Worm (Caenorhabditis elegans): ENCODE results near the gene B0250.8.
A peak's percentile ranks its signal among the peaks of the same experiment; 100 is the strongest.

Gene B0250.8

ce11 chrV:20455637-20456036 lies 14.6 kb downstream of the B0250.8 start (continued):
- TF ChIP-seq nhr-20 (tag; optimal IDR thresholded peaks at IDR 0.05) (peak; percentile 16), efl-1 (optimal IDR thresholded peaks at IDR 0.05) (peak in 1 of 2 experiments; percentile 23), efl-1 (GFP tag; optimal IDR thresholded peaks at IDR 0.05 in 1 of 2) (peak in 1 of 2 experiments; percentile 73), skn-1 (tag; optimal IDR thresholded peaks at IDR 0.05) (no peak), C34B4.2 (tag; optimal IDR thresholded peaks at IDR 0.05) (no peak), rnt-1 (tag; optimal IDR thresholded peaks at IDR 0.05) (peak; percentile 92), fkh-8 (tag; optimal IDR thresholded peaks at IDR 0.05) (no peak), lin-35 (GFP tag; optimal IDR thresholded peaks at IDR 0.05) (peak in 1 of 2 experiments; percentile 10), pax-3 (tag; optimal IDR thresholded peaks at IDR 0.05) (no peak), ceh-82 (tag; optimal IDR thresholded peaks at IDR 0.05) (peak in 2 of 3 experiments; percentile 16 to 18), lin-15B (tag; optimal IDR thresholded peaks at IDR 0.05) (no peak), dpl-1 (GFP tag; optimal IDR thresholded peaks at IDR 0.05) (no peak), lin-39 (tag; optimal IDR thresholded peaks at IDR 0.05) (peak; percentile 13), lir-3 (tag; optimal IDR thresholded peaks at IDR 0.05; ENCODE audit: poor library complexity) (no peak), mef-2 (tag; optimal IDR thresholded peaks at IDR 0.05) (no peak), isw-1 (GFP tag; IDR thresholded peaks at IDR 0.05) (no peak), swsn-7 (tag; optimal IDR thresholded peaks at IDR 0.05) (peak; percentile 59), snpc-4 (tag; optimal IDR thresholded peaks at IDR 0.05) (peak; percentile 98), efl-3 (GFP tag; optimal IDR thresholded peaks at IDR 0.05) (no peak), mdl-1 (tag; optimal IDR thresholded peaks at IDR 0.05) (peak in 1 of 2 experiments; percentile 20), egl-27 (tag; optimal IDR thresholded peaks at IDR 0.05) (no peak), ama-1 (optimal IDR thresholded peaks at IDR 0.05) (no peak), xbp-1 (tag; optimal IDR thresholded peaks at IDR 0.05) (peak; percentile 13)

ce11 chrV:20453811-20454210 lies 16.5 kb downstream of the B0250.8 start, which contains the start of gene srd-70:
Gene srd-70, plus strand, starts transcription at chrV:20454111.
- TF ChIP-seq ceh-8 (GFP tag; optimal IDR thresholded peaks at IDR 0.05) (peak; percentile 29), nhr-71 (tag; optimal IDR thresholded peaks at IDR 0.05) (peak; percentile 7), unc-98 (GFP tag; IDR thresholded peaks at IDR 0.05) (no peak), efl-3 (GFP tag; optimal IDR thresholded peaks at IDR 0.05) (no peak), nhr-20 (tag; optimal IDR thresholded peaks at IDR 0.05) (no peak)

- no peak for TF ChIP-seq unc-62 (GFP tag; optimal IDR thresholded peaks at IDR 0.05)
- no peak for TF ChIP-seq rnt-1 (tag; optimal IDR thresholded peaks at IDR 0.05)
- no peak for TF ChIP-seq nhr-76 (tag; optimal IDR thresholded peaks at IDR 0.05)
- TF ChIP-seq blmp-1 (tag; optimal IDR thresholded peaks at IDR 0.05), result no peak
- no peak for TF ChIP-seq nhr-90 (tag; optimal IDR thresholded peaks at IDR 0.05; ENCODE audit: poor library complexity)
- TF ChIP-seq egl-27 (tag; optimal IDR thresholded peaks at IDR 0.05), result no peak
- no peak for TF ChIP-seq mef-2 (tag; optimal IDR thresholded peaks at IDR 0.05)
- no peak for TF ChIP-seq nhr-11 (tag; optimal IDR thresholded peaks at IDR 0.05)
- no peak for TF ChIP-seq nhr-71 (tag; optimal IDR thresholded peaks at IDR 0.05)
- no peak for TF ChIP-seq ceh-63 (GFP tag; optimal IDR thresholded peaks at IDR 0.05)
- TF ChIP-seq nhr-12 (tag; optimal IDR thresholded peaks at IDR 0.05), result no peak
- TF ChIP-seq jun-1 (tag; optimal IDR thresholded peaks at IDR 0.05), result no peak
Measured at ce11 chrV:20453084-20453483, 17.2 kb downstream of the B0250.8 start, which contains the start of gene F48F5.6. Gene F48F5.6, minus strand, starts transcription at chrV:20453184.

ce11 chrV:20451793-20452192 lies 18.5 kb downstream of the B0250.8 start:
- peak in 1 of 2 experiments; percentile 30 for TF ChIP-seq lsy-2 (tag; optimal IDR thresholded peaks at IDR 0.05)
- no peak for TF ChIP-seq swsn-7 (tag; optimal IDR thresholded peaks at IDR 0.05)
- TF ChIP-seq nhr-19 (GFP tag; conservative IDR thresholded peaks at IDR 0.05), result peak; percentile 19; the same call in 1 of the 2 replicates
- TF ChIP-seq nhr-11 (tag; optimal IDR thresholded peaks at IDR 0.05), result no peak
- TF ChIP-seq lin-14 (GFP tag; optimal IDR thresholded peaks at IDR 0.05), result no peak
- TF ChIP-seq unc-130 (tag; optimal IDR thresholded peaks at IDR 0.05), result peak; percentile 5
- TF ChIP-seq lin-13 (GFP tag; optimal IDR thresholded peaks at IDR 0.05), result no peak
- no peak for TF ChIP-seq efl-1 (optimal IDR thresholded peaks at IDR 0.05)
- peak in 1 of 2 experiments; percentile 82 for TF ChIP-seq efl-1 (GFP tag; optimal IDR thresholded peaks at IDR 0.05 in 1 of 2)
- peak; percentile 19 for TF ChIP-seq snu-23 (GFP tag; optimal IDR thresholded peaks at IDR 0.05)
- peak; percentile 67 for TF ChIP-seq rnt-1 (tag; optimal IDR thresholded peaks at IDR 0.05)
- TF ChIP-seq zip-4 (GFP tag; optimal IDR thresholded peaks at IDR 0.05), result no peak
- no peak for TF ChIP-seq F16B12.6 (tag; optimal IDR thresholded peaks at IDR 0.05)
- TF ChIP-seq grh-1 (GFP tag; IDR thresholded peaks at IDR 0.05), result no peak
- no peak for TF ChIP-seq ceh-88 (GFP tag; IDR thresholded peaks at IDR 0.05)
- no peak for TF ChIP-seq xbp-1 (tag; optimal IDR thresholded peaks at IDR 0.05)
- no peak for TF ChIP-seq elt-2 (tag; optimal IDR thresholded peaks at IDR 0.05)
